Worm (Caenorhabditis elegans) whole organism, L4/young adult: ENCODE measurements around the gene mig-5.

Source experiments
- W03F9.2 ChIP-seq: fragments of 150-350 bp; optimal IDR thresholded peaks from 2 replicates; lab custom pipeline; 2014; ENCODE audit warnings: missing biosample characterization, missing genetic modification characterization
- dao-5 ChIP-seq: sonication (generic microtip); optimal IDR thresholded peaks from 2 replicates; lab custom pipeline; 2016; ENCODE audit warnings: missing genotype, missing genetic modification characterization, moderate library complexity, missing compliant biosample characterization
- him-1 ChIP-seq: sonication (generic microtip); optimal IDR thresholded peaks from 2 replicates; lab custom pipeline; 2016; ENCODE audit warnings: missing genotype, missing genetic modification reagents, missing genetic modification characterization, missing compliant biosample characterization

DNA sequence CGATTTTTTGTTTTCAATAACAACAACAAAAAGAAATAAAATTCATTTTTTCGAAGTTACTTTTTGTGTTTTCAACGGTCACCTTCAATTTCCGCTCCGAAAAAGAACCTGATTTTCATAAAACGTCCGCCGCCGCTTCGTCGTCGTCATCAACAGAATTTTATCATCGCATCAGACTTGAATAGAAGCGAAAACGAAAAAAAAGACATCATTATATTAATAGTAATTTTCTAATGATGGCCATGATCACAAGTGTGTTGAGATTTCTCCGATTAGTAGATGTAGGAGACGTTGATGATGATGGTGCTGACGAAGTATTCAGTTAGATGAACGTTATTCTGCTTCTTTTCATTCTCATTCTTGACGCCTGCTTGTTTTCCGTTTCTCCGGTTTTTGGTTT, 39.1 kb upstream of the mig-5 start:
- TF ChIP-seq him-1 (tag; lab: Kevin White, UChicago), result no peak
- no peak for TF ChIP-seq dao-5 (tag; lab: Kevin White, UChicago)
- no peak for TF ChIP-seq W03F9.2 (tag; lab: Kevin White, UChicago)
